Fruit fly (Drosophila melanogaster) whole organism, embryonic: Measurements from ENCODE around the gene bora.

Experiments used
- Aef1 ChIP-seq: fragments of 200-800 bp; sonication (Bioruptor generic); IDR thresholded peaks from 3 replicates; pipeline ENCODE4 v1.3.6; 2022; ENCODE audit warnings: missing biosample characterization, missing genetic modification characterization
- Awh ChIP-seq: fragments of 200-800 bp; sonication (Bioruptor generic); IDR thresholded peaks from 2 replicates; pipeline ENCODE4, ENCODE4 v1.3.6; 2022; ENCODE audit warnings: missing biosample characterization, missing genetic modification characterization
- BEAF-32 ChIP-seq: fragments of 200-800 bp; sonication (Bioruptor generic); optimal IDR thresholded peaks from 3 replicates; lab custom pipeline; 2017; ENCODE audit warnings: missing biosample characterization, missing genetic modification characterization, mild to moderate bottlenecking, moderate library complexity, missing genetic modification reagents
- Bgb ChIP-seq: fragments of 200-800 bp; sonication (Bioruptor generic); IDR thresholded peaks from 2 replicates; pipeline ENCODE4 v1.3.6; 2022; ENCODE audit warnings: missing biosample characterization, missing genetic modification characterization; ENCODE audit not compliant: partially characterized antibody
- C15 ChIP-seq: fragments of 200-800 bp; sonication (Bioruptor generic); IDR thresholded peaks from 3 replicates; pipeline ENCODE4 v1.3.6; 2022; ENCODE audit warnings: missing biosample characterization, missing genetic modification characterization
- CG11696 ChIP-seq: fragments of 200-800 bp; sonication (Bioruptor generic); IDR thresholded peaks from 2 replicates; pipeline ENCODE4 v1.3.6; 2022; ENCODE audit warnings: missing biosample characterization, missing genetic modification characterization
- CG12219 ChIP-seq: fragments of 200-800 bp; sonication (Bioruptor generic); optimal IDR thresholded peaks from 3 replicates; lab custom pipeline; 2018; ENCODE audit warnings: missing biosample characterization, mild to moderate bottlenecking, missing genetic modification characterization
- CG13424 ChIP-seq: fragments of 200-800 bp; sonication (Bioruptor generic); optimal IDR thresholded peaks from 2 replicates; lab custom pipeline; 2019; ENCODE audit warnings: missing biosample characterization, mild to moderate bottlenecking, missing genetic modification characterization, moderate library complexity
- CG14667 ChIP-seq: fragments of 200-800 bp; sonication (Bioruptor generic); IDR thresholded peaks from 2 replicates; pipeline ENCODE4 v1.3.6; 2022; ENCODE audit warnings: missing biosample characterization, missing genetic modification characterization
- CG17186 ChIP-seq: fragments of 200-800 bp; sonication (Bioruptor generic); optimal IDR thresholded peaks from 3 replicates; lab custom pipeline; 2017; ENCODE audit warnings: missing biosample characterization, missing genetic modification reagents, missing genetic modification characterization
- CG17829 ChIP-seq: fragments of 200-800 bp; optimal IDR thresholded peaks from 2 replicates; lab custom pipeline; 2019; ENCODE audit warnings: missing biosample characterization, mild to moderate bottlenecking, missing genetic modification characterization, moderate library complexity
- CG32532 ChIP-seq: fragments of 200-800 bp; sonication (Bioruptor generic); IDR thresholded peaks from 2 replicates; pipeline ENCODE4 v1.3.6; 2022; ENCODE audit warnings: missing biosample characterization, missing genetic modification characterization
- CG33213 ChIP-seq: fragments of 200-800 bp; sonication (Bioruptor generic); optimal IDR thresholded peaks from 3 replicates; lab custom pipeline; 2016; ENCODE audit warnings: missing biosample characterization, missing genetic modification characterization
- CG34224 ChIP-seq: fragments of 200-800 bp; sonication (Bioruptor generic); IDR thresholded peaks from 3 replicates; pipeline ENCODE4 v1.3.6; 2022; ENCODE audit warnings: missing biosample characterization, missing genetic modification characterization; ENCODE audit not compliant: partially characterized antibody
- CG4707 ChIP-seq: fragments of 200-800 bp; sonication (Bioruptor generic); optimal IDR thresholded peaks from 2 replicates; lab custom pipeline; 2018; ENCODE audit warnings: missing biosample characterization, mild to moderate bottlenecking, missing genetic modification characterization, moderate library complexity
- CG7271 ChIP-seq: fragments of 200-800 bp; sonication (Bioruptor generic); optimal IDR thresholded peaks from 2 replicates; lab custom pipeline; 2018; ENCODE audit warnings: missing biosample characterization, mild to moderate bottlenecking, missing genetic modification characterization, moderate library complexity
- CG7963 ChIP-seq: fragments of 200-800 bp; sonication (Bioruptor generic); IDR thresholded peaks from 3 replicates; pipeline ENCODE4 v1.3.6; 2022; ENCODE audit warnings: missing biosample characterization, missing genetic modification characterization; ENCODE audit not compliant: partially characterized antibody
- CG8281 ChIP-seq: fragments of 200-800 bp; sonication (Bioruptor generic); optimal IDR thresholded peaks from 2 replicates; lab custom pipeline; 2018; ENCODE audit warnings: missing biosample characterization, mild to moderate bottlenecking, missing genetic modification characterization, moderate library complexity
- CG9797 ChIP-seq: fragments of 200-800 bp; sonication (Bioruptor generic); optimal IDR thresholded peaks from 3 replicates; lab custom pipeline; 2018; ENCODE audit warnings: missing biosample characterization, mild to moderate bottlenecking, missing genetic modification characterization
- CG9817 ChIP-seq: fragments of 200-800 bp; sonication (Bioruptor generic); optimal IDR thresholded peaks from 2 replicates; lab custom pipeline; 2018; ENCODE audit warnings: missing biosample characterization, mild to moderate bottlenecking, missing genetic modification characterization, moderate library complexity
- CHES-1-like ChIP-seq: fragments of 200-800 bp; sonication (Bioruptor generic); optimal IDR thresholded peaks from 2 replicates; lab custom pipeline; 2016; ENCODE audit warnings: missing biosample characterization, missing genetic modification characterization
- Chrac-16 ChIP-seq: fragments of 200-800 bp; sonication (Bioruptor generic); optimal IDR thresholded peaks from 3 replicates; lab custom pipeline; 2016; ENCODE audit warnings: missing biosample characterization, missing genetic modification characterization
- Doc3 ChIP-seq: fragments of 200-800 bp; sonication (Bioruptor generic); IDR thresholded peaks from 3 replicates; pipeline ENCODE4 v1.3.6; 2022; ENCODE audit warnings: missing biosample characterization, missing genetic modification characterization; ENCODE audit not compliant: partially characterized antibody
- Fer2 ChIP-seq: fragments of 200-800 bp; sonication (Bioruptor generic); optimal IDR thresholded peaks from 2 replicates; lab custom pipeline; 2018; ENCODE audit warnings: missing biosample characterization, mild to moderate bottlenecking, missing genetic modification characterization, moderate library complexity
- Fer3 ChIP-seq: fragments of 200-800 bp; sonication (Bioruptor generic); optimal IDR thresholded peaks from 2 replicates; lab custom pipeline; 2018; ENCODE audit warnings: missing biosample characterization, mild to moderate bottlenecking, missing genetic modification characterization, moderate library complexity
- HLH3B ChIP-seq: fragments of 200-800 bp; sonication (Bioruptor generic); IDR thresholded peaks from 2 replicates; pipeline ENCODE4 v1.3.6; 2022; ENCODE audit warnings: missing biosample characterization, missing genetic modification characterization
- HmgZ ChIP-seq: fragments of 200-800 bp; sonication (Bioruptor generic); optimal IDR thresholded peaks from 2 replicates; lab custom pipeline; 2018; ENCODE audit warnings: missing biosample characterization, mild to moderate bottlenecking, missing genetic modification characterization
- NK7.1 ChIP-seq: fragments of 200-800 bp; sonication (Bioruptor generic); optimal IDR thresholded peaks from 3 replicates; lab custom pipeline; 2016; ENCODE audit warnings: missing biosample characterization, missing genetic modification characterization
- Nf-YB ChIP-seq: fragments of 200-800 bp; sonication (Bioruptor generic); optimal IDR thresholded peaks from 3 replicates; lab custom pipeline; 2019; ENCODE audit warnings: missing biosample characterization, mild to moderate bottlenecking, missing genetic modification characterization, moderate library complexity
- NfI ChIP-seq: fragments of 200-800 bp; sonication (Bioruptor generic); optimal IDR thresholded peaks from 3 replicates; lab custom pipeline; 2018; ENCODE audit warnings: missing biosample characterization, mild to moderate bottlenecking, missing genetic modification characterization, moderate library complexity
- Oaz ChIP-seq: fragments of 200-800 bp; sonication (Bioruptor generic); IDR thresholded peaks from 2 replicates; pipeline ENCODE4 v1.3.6; 2022; ENCODE audit warnings: missing biosample characterization, missing genetic modification characterization
- Oli ChIP-seq: fragments of 200-800 bp; sonication (Bioruptor generic); optimal IDR thresholded peaks from 2 replicates; lab custom pipeline; 2018; ENCODE audit warnings: missing biosample characterization, mild to moderate bottlenecking, missing genetic modification characterization, moderate library complexity
- Ptx1 ChIP-seq: fragments of 200-800 bp; sonication (Bioruptor generic); IDR thresholded peaks from 2 replicates; pipeline ENCODE4 v1.3.6; 2022; ENCODE audit warnings: missing biosample characterization, missing genetic modification characterization
- Taf1 ChIP-seq: fragments of 200-800 bp; sonication (Bioruptor generic); IDR thresholded peaks from 2 replicates; pipeline ENCODE4 v1.3.6; 2022; ENCODE audit warnings: missing biosample characterization, missing genetic modification characterization
- YL-1 ChIP-seq: fragments of 200-800 bp; sonication (Bioruptor generic); optimal IDR thresholded peaks from 3 replicates; lab custom pipeline; 2017; ENCODE audit warnings: missing biosample characterization, mild to moderate bottlenecking, missing genetic modification characterization
- amos ChIP-seq: fragments of 200-800 bp; sonication (Bioruptor generic); IDR thresholded peaks from 2 replicates; pipeline ENCODE4 v1.3.6; 2022; ENCODE audit warnings: missing biosample characterization, missing genetic modification characterization; ENCODE audit not compliant: partially characterized antibody
- ap ChIP-seq: fragments of 200-800 bp; sonication (Bioruptor generic); IDR thresholded peaks from 2 replicates; pipeline ENCODE4 v1.3.6; 2022; ENCODE audit warnings: missing biosample characterization, missing genetic modification characterization
- cas ChIP-seq: fragments of 200-800 bp; sonication (Bioruptor generic); IDR thresholded peaks from 2 replicates; pipeline ENCODE4 v1.3.6; 2022; ENCODE audit warnings: missing biosample characterization, missing genetic modification characterization
- chif ChIP-seq, 2 experiments: fragments of 200-800 bp; sonication (Bioruptor generic); optimal IDR thresholded peaks; 3 replicates each; lab custom pipeline; 2016; ENCODE audit warnings: missing biosample characterization in 2 of 2, missing genetic modification characterization in 2 of 2
- chm ChIP-seq: fragments of 200-800 bp; sonication (Bioruptor generic); IDR thresholded peaks from 2 replicates; pipeline ENCODE4 v1.3.6; 2022; ENCODE audit warnings: missing biosample characterization, missing genetic modification characterization
- fu2 ChIP-seq: fragments of 200-800 bp; sonication (Bioruptor generic); optimal IDR thresholded peaks from 2 replicates; lab custom pipeline; 2016; ENCODE audit warnings: missing biosample characterization, missing genetic modification characterization
- gcm2 ChIP-seq: fragments of 200-800 bp; sonication (Bioruptor generic); optimal IDR thresholded peaks from 2 replicates; lab custom pipeline; 2016; ENCODE audit warnings: missing biosample characterization, missing genetic modification characterization
- gem ChIP-seq: fragments of 200-800 bp; sonication (Bioruptor generic); optimal IDR thresholded peaks from 2 replicates; lab custom pipeline; 2019; ENCODE audit warnings: missing biosample characterization, mild to moderate bottlenecking, missing genetic modification characterization, moderate library complexity
- insv ChIP-seq, 2 experiments: fragments of 200-800 bp; sonication (Bioruptor generic); optimal IDR thresholded peaks; 3 replicates each; lab custom pipeline; 2016 to 2018; ENCODE audit warnings: missing biosample characterization in 2 of 2, missing genetic modification characterization in 2 of 2
- lbe ChIP-seq: fragments of 200-800 bp; sonication (Bioruptor generic); optimal IDR thresholded peaks from 2 replicates; lab custom pipeline; 2016; ENCODE audit warnings: missing biosample characterization, mild to moderate bottlenecking, missing genetic modification characterization
- nerfin-1 ChIP-seq: fragments of 200-800 bp; sonication (Bioruptor generic); optimal IDR thresholded peaks from 3 replicates; lab custom pipeline; 2019; ENCODE audit warnings: missing biosample characterization, mild to moderate bottlenecking, missing genetic modification characterization, moderate library complexity
- otp ChIP-seq: fragments of 200-800 bp; sonication (Bioruptor generic); IDR thresholded peaks from 3 replicates; pipeline ENCODE4, ENCODE4 v1.3.6; 2022; ENCODE audit warnings: missing biosample characterization, missing genetic modification characterization
- sna ChIP-seq: fragments of 200-800 bp; sonication (Bioruptor generic); IDR thresholded peaks from 2 replicates; pipeline ENCODE4 v1.3.6; 2022; ENCODE audit warnings: missing biosample characterization, missing genetic modification characterization; ENCODE audit not compliant: partially characterized antibody
- tll ChIP-seq, 2 experiments: fragments of 200-800 bp in 1 of 2; fragments of >200 bp in 1 of 2; sonication (Bioruptor generic) in 1 of 2; optimal IDR thresholded peaks; 2 replicates each; lab custom pipeline; 2017 to 2019; ENCODE audit warnings: missing biosample characterization in 2 of 2, missing genetic modification characterization in 2 of 2, mild to moderate bottlenecking in 1 of 2, moderate library complexity in 1 of 2

The bora gene

DNA sequence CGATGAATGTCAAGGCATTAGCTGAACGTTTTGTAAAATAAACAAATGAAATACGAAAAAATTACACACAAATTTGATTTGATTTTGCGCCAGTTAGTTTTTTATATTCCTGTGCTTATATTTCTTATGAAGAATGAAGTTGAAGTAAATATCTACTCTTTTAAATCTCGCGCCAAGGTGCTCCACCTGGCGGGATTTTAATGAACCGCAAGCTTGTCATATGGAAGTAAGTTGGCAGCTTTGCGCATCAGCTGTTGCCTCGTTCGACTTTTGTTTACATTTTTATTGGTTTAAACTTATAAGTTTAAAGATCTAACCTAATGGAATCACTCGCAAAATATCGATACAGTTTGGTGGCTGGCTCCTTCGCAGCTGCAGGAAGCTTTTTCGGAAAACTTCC is 44.6 kb downstream of the bora start, which contains the start of gene CG42495 (continued):
- TF ChIP-seq BEAF-32, result peak; percentile 22
- TF ChIP-seq CG12219 (GFP tag; lab: Kevin White, UChicago), result no peak
- TF ChIP-seq chif (GFP tag; optimal IDR thresholded peaks at IDR 0.05; lab: Kevin White, UChicago), result no peak
- no peak for TF ChIP-seq CG7271 (tag; lab: Kevin White, UChicago)
- TF ChIP-seq fu2, result no peak
- peak; percentile 35; the same call in 1 of the 2 replicates for TF ChIP-seq Bgb
- TF ChIP-seq tll (GFP tag; optimal IDR thresholded peaks at IDR 0.05; lab: Kevin White, UChicago), result no peak
- peak; percentile 21; the same call in 1 of the 2 replicates for TF ChIP-seq amos
- 0 out of 2 replicates have a peak, but pooled peaks have one; percentile 34 for TF ChIP-seq sna (GFP tag; lab: Robert Waterston, UW)
- no peak for TF ChIP-seq cas
- TF ChIP-seq CG14667 (GFP tag; lab: Robert Waterston, UW), result no peak
- TF ChIP-seq CHES-1-like (GFP tag; lab: Kevin White, UChicago), result peak; percentile 9
- peak; percentile 30 for TF ChIP-seq nerfin-1 (tag; lab: Kevin White, UChicago)
- TF ChIP-seq CG17829 (tag; lab: Kevin White, UChicago), result peak; percentile 10
- TF ChIP-seq Ptx1, result no peak
- TF ChIP-seq CG33213 (GFP tag; lab: Kevin White, UChicago), result peak; percentile 21
- no peak for TF ChIP-seq Oaz (GFP tag; lab: Robert Waterston, UW)
- TF ChIP-seq Taf1 (GFP tag; lab: Robert Waterston, UW), result no peak
- no peak for TF ChIP-seq CG13424 (tag; lab: Kevin White, UChicago)

- TF ChIP-seq HLH3B (GFP tag; lab: Robert Waterston, UW), result no peak
- TF ChIP-seq Doc3 (GFP tag; lab: Robert Waterston, UW), result no peak
- TF ChIP-seq NfI, result no peak
- TF ChIP-seq CG9817, result no peak
- TF ChIP-seq Nf-YB (GFP tag; lab: Kevin White, UChicago), result no peak
- no peak for TF ChIP-seq Awh (GFP tag; lab: Robert Waterston, UW)
- no peak for TF ChIP-seq CG32532 (GFP tag; lab: Robert Waterston, UW)
- no peak for TF ChIP-seq CG34224 (GFP tag; lab: Robert Waterston, UW)
- TF ChIP-seq Fer3 (tag; lab: Kevin White, UChicago), result no peak
- no peak for TF ChIP-seq Fer2 (tag; lab: Kevin White, UChicago)
- no peak for TF ChIP-seq CG17186 (GFP tag; lab: Kevin White, UChicago)
- TF ChIP-seq otp, result no peak
- no peak for TF ChIP-seq CG7963
- no peak for TF ChIP-seq Aef1 (GFP tag; lab: Robert Waterston, UW)
- no peak for TF ChIP-seq Oli (tag; lab: Kevin White, UChicago)
- TF ChIP-seq CG4707 (GFP tag; lab: Kevin White, UChicago), result no peak
- TF ChIP-seq, all 482 proteins: peak for 0
These were observed 47.4 kb downstream of the bora start for dm6 chr3L:18669874-18670273.

DNA sequence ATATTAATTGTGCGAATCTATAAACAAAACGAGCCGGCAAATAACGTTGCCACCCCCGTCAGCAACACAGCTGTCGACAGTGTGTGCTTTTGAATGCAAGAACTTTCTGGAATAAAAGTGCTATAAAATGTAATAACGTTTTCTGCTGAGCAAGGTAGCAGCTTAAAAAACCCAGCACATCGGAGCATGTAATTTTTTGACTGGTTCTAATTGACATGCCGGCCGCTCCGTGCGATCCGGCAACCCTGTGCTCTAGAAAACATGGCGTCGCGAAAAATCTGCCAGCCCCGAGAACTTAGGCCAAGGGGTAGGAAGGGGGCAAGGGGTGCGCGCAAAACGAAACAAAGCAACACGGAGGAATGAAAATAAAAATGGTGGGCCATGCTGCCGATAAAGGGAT is 49.7 kb downstream of the bora start:
- TF ChIP-seq insv (GFP tag; optimal IDR thresholded peaks at IDR 0.05; lab: Kevin White, UChicago), result no peak
- no peak for TF ChIP-seq CG8281 (tag; lab: Kevin White, UChicago)
- peak; percentile 42 for TF ChIP-seq YL-1 (GFP tag; lab: Kevin White, UChicago)
- TF ChIP-seq Chrac-16, result no peak
- no peak for TF ChIP-seq NK7.1 (GFP tag; lab: Kevin White, UChicago)
- TF ChIP-seq nerfin-1 (tag; lab: Kevin White, UChicago), result no peak
- no peak for TF ChIP-seq CG11696 (GFP tag; lab: Robert Waterston, UW)
- TF ChIP-seq gcm2 (GFP tag; lab: Kevin White, UChicago), result no peak
- peak; percentile 25 for TF ChIP-seq lbe (GFP tag; lab: Kevin White, UChicago)
- TF ChIP-seq CG9797 (GFP tag; lab: Kevin White, UChicago), result peak; percentile 15
- no peak for TF ChIP-seq ap (GFP tag; lab: Robert Waterston, UW)
- TF ChIP-seq HmgZ (tag; lab: Kevin White, UChicago), result peak; percentile 31
- no peak for TF ChIP-seq gem (tag; lab: Kevin White, UChicago)
- no peak for TF ChIP-seq chm (GFP tag; lab: Robert Waterston, UW)
- no peak for TF ChIP-seq amos
- TF ChIP-seq C15 (GFP tag; lab: Robert Waterston, UW), result no peak
